Fruit fly (Drosophila melanogaster) whole organism, prepupa: ENCODE data around the gene COX6B.
A peak's percentile ranks its signal among the peaks of the same experiment; 100 is the strongest.

Experiments used
- CG11762 ChIP-seq: fragments of 200-800 bp; sonication (Bioruptor generic); optimal IDR thresholded peaks from 3 replicates; lab custom pipeline; 2016; ENCODE audit warnings: missing biosample characterization, missing genetic modification characterization; ENCODE audit not compliant: insufficient read depth
- CG32006 ChIP-seq: fragments of 200-800 bp; sonication (Bioruptor generic); optimal IDR thresholded peaks from 3 replicates; lab custom pipeline; 2017; ENCODE audit warnings: missing biosample characterization, mild to moderate bottlenecking, missing genetic modification characterization
- CG34406 ChIP-seq: fragments of 200-800 bp; sonication (Bioruptor generic); optimal IDR thresholded peaks from 3 replicates; lab custom pipeline; 2016; ENCODE audit warnings: missing biosample characterization, missing genetic modification characterization
- CG6163 ChIP-seq: fragments of 200-800 bp; sonication (Bioruptor generic); IDR thresholded peaks from 3 replicates; pipeline ENCODE4 v1.3.6; 2022; ENCODE audit warnings: missing biosample characterization, missing genetic modification characterization
- CG6792 ChIP-seq: fragments of 200-800 bp; sonication (Bioruptor generic); optimal IDR thresholded peaks from 3 replicates; lab custom pipeline; 2016; ENCODE audit warnings: missing biosample characterization, missing genetic modification characterization
- Eip78C ChIP-seq: fragments of 200-800 bp; sonication (Bioruptor generic); peaks from one replicate; lab custom pipeline; 2016; ENCODE audit warnings: missing biosample characterization, missing genetic modification characterization
- Gug ChIP-seq: fragments of 200-800 bp; sonication (Bioruptor generic); IDR thresholded peaks from 2 replicates; pipeline ENCODE4 v1.3.6; 2022; ENCODE audit warnings: missing biosample characterization, missing genetic modification characterization
- Lpt ChIP-seq: fragments of 200-800 bp; sonication (Bioruptor generic); optimal IDR thresholded peaks from 3 replicates; lab custom pipeline; 2016; ENCODE audit warnings: missing biosample characterization, missing genetic modification characterization
- Sox102F ChIP-seq: fragments of 200-800 bp; sonication (Bioruptor generic); optimal IDR thresholded peaks from 2 replicates; lab custom pipeline; 2016; ENCODE audit warnings: missing biosample characterization, mild to moderate bottlenecking, missing genetic modification characterization
- achi ChIP-seq: fragments of 200-800 bp; sonication (Bioruptor generic); optimal IDR thresholded peaks from 3 replicates; lab custom pipeline; 2016; ENCODE audit warnings: missing biosample characterization, missing genetic modification characterization
- fkh ChIP-seq: fragments of 200-800 bp; sonication (Bioruptor generic); optimal IDR thresholded peaks from 3 replicates; lab custom pipeline; 2017; ENCODE audit warnings: missing biosample characterization, mild to moderate bottlenecking, missing genetic modification characterization, moderate library complexity
- svp ChIP-seq: fragments of 200-800 bp; sonication (Bioruptor generic); peaks from one replicate; lab custom pipeline; 2016; ENCODE audit warnings: missing biosample characterization, missing genetic modification characterization
- topi ChIP-seq: fragments of 200-800 bp; sonication (Bioruptor generic); optimal IDR thresholded peaks from 3 replicates; lab custom pipeline; 2016; ENCODE audit warnings: missing biosample characterization, missing genetic modification characterization
- vri ChIP-seq: fragments of 200-800 bp; sonication (Bioruptor generic); optimal IDR thresholded peaks from 3 replicates; lab custom pipeline; 2016; ENCODE audit warnings: missing biosample characterization, mild to moderate bottlenecking, missing genetic modification characterization

- TF ChIP-seq Gug (GFP tag; lab: Robert Waterston, UW) (no peak), vri (GFP tag; lab: Kevin White, UChicago) (no peak), svp (GFP tag; lab: Kevin White, UChicago) (peak; percentile 17), Eip78C (GFP tag; lab: Kevin White, UChicago) (no peak), fkh (no peak), topi (GFP tag; lab: Kevin White, UChicago) (no peak), CG6792 (GFP tag; lab: Kevin White, UChicago) (no peak), CG6163 (GFP tag; lab: Robert Waterston, UW) (no peak), CG11762 (no peak), Sox102F (GFP tag; lab: Kevin White, UChicago) (no peak), CG34406 (no peak), achi (GFP tag; lab: Kevin White, UChicago) (no peak), CG32006 (GFP tag; lab: Kevin White, UChicago) (no peak), Lpt (GFP tag; lab: Kevin White, UChicago) (no peak)
These were observed 27.1 kb downstream of the COX6B start for dm6 chrX:19717041-19717440.
